Fruit fly (Drosophila melanogaster): ENCODE results near the gene CG8142.
"Not testable (repeated sequence)": the region's sequence is repeated elsewhere in the genome, so short reads cannot be mapped to it uniquely, and the experiment has no call there.

dm6 chrX:17889247-17889646 lies 44.7 kb upstream of the CG8142 start, which contains the start of gene Gss1:
- TF ChIP-seq h, ttk (optimal IDR thresholded peaks at IDR 0.05): not testable (repeated sequence)
